Worm (Caenorhabditis elegans) whole organism, midembryonic: ENCODE results near the gene fbxa-202.

Experiments
- T22C8.4 ChIP-seq: fragments of 200-800 bp; sonication (Bioruptor generic); IDR thresholded peaks from 2 replicates; pipeline ENCODE4 v1.3.6; 2022; ENCODE audit warnings: missing genetic modification characterization, missing compliant biosample characterization
- cog-1 ChIP-seq: sonication (generic microtip); optimal IDR thresholded peaks from 2 replicates; lab custom pipeline; 2016; ENCODE audit warnings: missing genetic modification characterization, missing compliant biosample characterization
- flt-1 ChIP-seq: fragments of 200-800 bp; sonication (Bioruptor generic); IDR thresholded peaks from 2 replicates; pipeline ENCODE4 v1.3.6; 2022; ENCODE audit warnings: missing genetic modification characterization, missing compliant biosample characterization
- klf-2 ChIP-seq: fragments of 200-800 bp; sonication (Bioruptor generic); conservative IDR thresholded peaks from 2 replicates; pipeline ENCODE4 v1.3.6; 2022; ENCODE audit warnings: missing genetic modification reagents, missing genetic modification characterization, missing compliant biosample characterization
- med-1 ChIP-seq: sonication (generic microtip); optimal IDR thresholded peaks from 2 replicates; lab custom pipeline; 2017; ENCODE audit warnings: missing genetic modification characterization, mild to moderate bottlenecking, missing compliant biosample characterization, antibody characterized with exemption, missing genetic modification reagents; ENCODE audit not compliant: insufficient read depth
- ref-1 ChIP-seq: fragments of 200-800 bp; sonication (Bioruptor generic); conservative IDR thresholded peaks from 2 replicates; pipeline ENCODE4 v1.3.6; 2022; ENCODE audit warnings: missing genetic modification reagents, missing genetic modification characterization, missing compliant biosample characterization
- tab-1 ChIP-seq: fragments of 200-800 bp; sonication (Bioruptor generic); IDR thresholded peaks from 2 replicates; pipeline ENCODE4 v1.3.6; 2022; ENCODE audit warnings: missing genetic modification characterization, missing compliant biosample characterization
- ztf-23 ChIP-seq: fragments of 200-800 bp; sonication (Bioruptor generic); IDR thresholded peaks from 2 replicates; pipeline ENCODE4 v1.3.6; 2022; ENCODE audit warnings: missing genetic modification reagents, missing genetic modification characterization, missing compliant biosample characterization
- ztf-29 ChIP-seq: fragments of 200-800 bp; sonication (Bioruptor generic); IDR thresholded peaks from 2 replicates; pipeline ENCODE4 v1.3.6; 2022; ENCODE audit warnings: missing genetic modification reagents, missing genetic modification characterization, missing compliant biosample characterization

Gene fbxa-202

DNA sequence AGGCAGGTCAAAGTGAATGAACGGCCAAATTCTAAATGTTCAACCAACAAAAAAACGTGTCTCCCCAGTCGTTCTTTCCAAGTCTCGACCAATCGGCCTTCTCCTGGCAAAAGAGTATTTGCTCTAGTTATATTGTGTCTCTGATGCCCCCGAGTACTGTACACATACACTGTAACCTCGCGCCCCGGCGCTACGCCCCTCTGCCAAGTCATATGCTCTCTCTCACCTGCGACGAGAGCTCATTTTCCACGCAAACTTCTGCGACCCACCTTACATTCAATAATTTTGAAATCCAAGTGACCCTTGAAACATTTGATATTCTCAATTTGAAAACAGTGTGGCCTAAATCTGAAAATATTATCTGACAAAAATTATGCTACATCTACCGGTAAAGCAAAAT, 30.2 kb downstream of the fbxa-202 start:
- TF ChIP-seq klf-2 (no peak), ztf-23 (GFP tag; lab: Robert Waterston, UW) (no peak), ref-1 (GFP tag; lab: Robert Waterston, UW) (no peak), cog-1 (tag; lab: Kevin White, UChicago) (no peak)

DNA sequence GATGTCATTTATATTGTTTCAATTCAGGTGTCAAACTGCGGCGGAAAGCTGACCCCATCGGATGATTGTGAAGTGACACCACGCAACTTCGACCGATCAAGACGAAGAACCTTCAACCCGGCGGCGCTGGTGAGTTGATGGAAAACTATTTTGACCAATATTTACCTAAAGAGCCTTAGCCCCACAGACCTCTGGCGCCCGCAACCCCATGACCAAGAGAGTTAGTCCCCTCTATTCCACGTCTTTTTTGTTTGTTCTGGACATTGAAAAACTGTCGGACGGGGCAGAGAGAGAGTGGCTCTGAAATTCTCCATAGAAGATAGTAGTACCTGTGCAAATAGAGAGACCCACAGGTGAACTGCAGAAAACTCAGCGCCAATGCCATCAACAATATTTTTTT, 31.6 kb downstream of the fbxa-202 start:
- TF ChIP-seq flt-1 (GFP tag; lab: Robert Waterston, UW) (no peak), ztf-23 (GFP tag; lab: Robert Waterston, UW) (no peak), med-1 (no peak), tab-1 (GFP tag; lab: Robert Waterston, UW) (no peak), cog-1 (tag; lab: Kevin White, UChicago) (no peak), T22C8.4 (GFP tag; lab: Robert Waterston, UW) (no peak), ztf-29 (no peak)

- TF ChIP-seq T22C8.4 (GFP tag; lab: Robert Waterston, UW) (no peak), flt-1 (GFP tag; lab: Robert Waterston, UW) (no peak), med-1 (no peak), cog-1 (tag; lab: Kevin White, UChicago) (no peak), klf-2 (no peak), ztf-29 (no peak), ztf-23 (GFP tag; lab: Robert Waterston, UW) (no peak), tab-1 (GFP tag; lab: Robert Waterston, UW) (no peak), ref-1 (GFP tag; lab: Robert Waterston, UW) (no peak)
Measured at ce11 chrV:6359522-6359921, 32.4 kb downstream of the fbxa-202 start.

- TF ChIP-seq flt-1 (GFP tag; lab: Robert Waterston, UW) (no peak), klf-2 (no peak), ztf-23 (GFP tag; lab: Robert Waterston, UW) (no peak), T22C8.4 (GFP tag; lab: Robert Waterston, UW) (no peak), cog-1 (tag; lab: Kevin White, UChicago) (no peak), med-1 (no peak), tab-1 (GFP tag; lab: Robert Waterston, UW) (no peak), ref-1 (GFP tag; lab: Robert Waterston, UW) (no peak)
Measured at ce11 chrV:6361688-6362087, 34.6 kb downstream of the fbxa-202 start.

- TF ChIP-seq ztf-29 (no peak), tab-1 (GFP tag; lab: Robert Waterston, UW) (no peak), med-1 (no peak), klf-2 (no peak), ref-1 (GFP tag; lab: Robert Waterston, UW) (no peak), cog-1 (tag; lab: Kevin White, UChicago) (no peak), ztf-23 (GFP tag; lab: Robert Waterston, UW) (no peak), flt-1 (GFP tag; lab: Robert Waterston, UW) (no peak)
Measured at ce11 chrV:6364806-6365205, 37.7 kb downstream of the fbxa-202 start.

ce11 chrV:6365597-6365996, 38.5 kb downstream of the fbxa-202 start, which contains the start of gene cest-33:
cest-33 (minus strand) TSS chrV:6365671.
- TF ChIP-seq ztf-29 (no peak), tab-1 (GFP tag; lab: Robert Waterston, UW) (no peak), ref-1 (GFP tag; lab: Robert Waterston, UW) (no peak), flt-1 (GFP tag; lab: Robert Waterston, UW) (no peak), klf-2 (no peak), ztf-23 (GFP tag; lab: Robert Waterston, UW) (no peak), T22C8.4 (GFP tag; lab: Robert Waterston, UW) (no peak), med-1 (no peak), cog-1 (tag; lab: Kevin White, UChicago) (no peak)

DNA sequence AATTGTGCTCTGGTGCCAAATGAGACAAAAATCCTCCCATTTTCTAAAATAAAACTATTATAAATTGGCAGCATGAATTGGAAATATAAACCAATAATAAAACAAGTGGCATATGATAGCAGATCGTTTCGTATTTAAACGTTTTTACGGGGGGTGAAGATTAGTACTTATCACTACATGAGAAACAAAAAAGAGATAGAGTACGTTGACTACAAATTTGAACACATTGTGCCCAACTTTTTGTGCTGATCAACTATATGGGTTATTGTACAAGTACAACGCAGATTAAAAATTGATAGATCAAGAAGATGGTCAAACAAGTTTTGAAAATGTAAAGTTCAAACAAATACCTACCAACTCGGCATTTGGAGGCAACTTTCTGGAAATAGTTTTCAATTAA, 41.4 kb downstream of the fbxa-202 start:
- TF ChIP-seq T22C8.4 (GFP tag; lab: Robert Waterston, UW) (no peak), cog-1 (tag; lab: Kevin White, UChicago) (no peak), med-1 (no peak), ztf-23 (GFP tag; lab: Robert Waterston, UW) (no peak)

ce11 chrV:6374844-6375243, 47.8 kb downstream of the fbxa-202 start, which contains the start of gene F13H6.5:
F13H6.5 (minus strand) TSS chrV:6374944.
- TF ChIP-seq ztf-23 (GFP tag; lab: Robert Waterston, UW) (no peak), tab-1 (GFP tag; lab: Robert Waterston, UW) (no peak), klf-2 (no peak), ztf-29 (no peak), flt-1 (GFP tag; lab: Robert Waterston, UW) (no peak), med-1 (no peak), ref-1 (GFP tag; lab: Robert Waterston, UW) (no peak), T22C8.4 (GFP tag; lab: Robert Waterston, UW) (no peak), cog-1 (tag; lab: Kevin White, UChicago) (no peak)
